Worm (Caenorhabditis elegans): ENCODE results near the gene B0524.5.
A peak's percentile ranks its signal among the peaks of the same experiment; 100 is the strongest.

Gene B0524.5

DNA sequence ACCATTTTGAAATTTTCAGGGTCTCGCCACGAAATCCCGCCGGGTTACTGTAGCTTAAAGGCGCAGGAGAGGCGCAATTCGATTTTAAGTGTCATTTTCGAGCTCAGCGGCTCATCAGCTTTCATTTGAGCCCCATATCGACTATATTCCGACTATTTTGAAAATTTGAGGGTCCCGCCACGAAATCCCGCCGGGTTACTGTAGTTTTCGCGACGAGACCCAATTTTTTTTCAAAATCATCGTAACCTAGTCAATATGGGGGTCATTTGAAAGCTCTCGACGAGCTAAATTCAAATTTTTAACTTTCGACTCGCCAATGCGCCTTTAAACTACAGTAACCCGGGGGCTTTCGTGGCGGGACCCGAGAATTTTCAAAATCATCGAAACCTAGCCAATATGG, 16.5 kb downstream of the B0524.5 start:
- no peak for TF ChIP-seq nhr-11 (tag; optimal IDR thresholded peaks at IDR 0.05)
- TF ChIP-seq lin-13 (GFP tag; optimal IDR thresholded peaks at IDR 0.05): peak; percentile 0
- TF ChIP-seq lsy-2 (tag; optimal IDR thresholded peaks at IDR 0.05): peak in 1 of 2 experiments; percentile 31
- no peak for TF ChIP-seq F16B12.6 (tag; optimal IDR thresholded peaks at IDR 0.05)

DNA sequence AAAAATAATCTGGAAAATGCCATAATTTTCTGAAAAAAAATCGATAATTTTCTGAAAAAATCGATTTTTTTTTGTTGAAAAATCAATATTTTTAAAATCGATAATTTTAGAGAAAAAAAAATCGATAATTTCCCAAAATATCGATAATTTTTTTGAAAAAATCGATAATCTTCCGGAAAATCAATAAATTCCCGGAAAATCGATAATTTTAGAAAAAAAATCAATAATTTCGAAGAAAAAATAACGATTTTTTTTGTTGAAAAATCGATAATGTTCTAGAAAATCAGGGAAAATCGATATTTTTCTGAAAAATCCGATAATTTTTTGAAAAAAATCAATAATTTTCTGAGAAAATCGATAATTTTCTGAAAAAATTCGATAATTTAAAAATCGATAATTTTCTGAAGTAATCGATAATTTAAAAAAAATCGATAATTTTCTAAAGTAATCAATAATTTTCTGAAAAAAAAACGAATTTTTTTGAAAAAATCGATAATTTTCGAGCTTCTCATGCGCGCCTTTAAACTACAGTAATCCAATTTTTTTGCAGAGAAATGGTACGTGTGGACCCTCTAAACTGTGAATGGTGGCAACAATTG, 17.3 kb downstream of the B0524.5 start:
- TF ChIP-seq snu-23 (GFP tag; optimal IDR thresholded peaks at IDR 0.05) (no peak), lin-39 (tag; optimal IDR thresholded peaks at IDR 0.05) (no peak), fos-1 (tag; optimal IDR thresholded peaks at IDR 0.05) (no peak), nhr-11 (tag; optimal IDR thresholded peaks at IDR 0.05) (no peak), sox-4 (tag; optimal IDR thresholded peaks at IDR 0.05) (no peak), F16B12.6 (tag; optimal IDR thresholded peaks at IDR 0.05) (no peak), sptf-1 (tag; optimal IDR thresholded peaks at IDR 0.05) (no peak)

DNA sequence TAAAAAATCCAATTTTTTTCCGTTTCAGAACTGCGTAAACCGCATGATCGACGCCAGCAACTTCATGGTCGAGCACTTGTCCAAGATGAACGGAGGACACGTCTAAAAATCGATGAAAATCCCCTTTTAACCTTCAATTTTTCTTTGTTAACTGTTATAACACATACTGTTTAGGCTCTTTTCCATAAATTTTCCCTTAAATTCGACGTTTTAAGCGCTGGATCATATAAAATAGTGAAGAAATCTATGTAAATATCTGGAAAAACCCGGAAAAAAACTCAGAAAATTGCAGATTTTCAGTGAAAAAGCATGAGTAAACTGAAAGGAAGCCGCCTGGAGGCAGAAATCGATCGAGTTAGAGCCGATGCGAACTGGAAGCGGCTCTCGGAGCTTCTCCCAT, 33.6 kb downstream of the B0524.5 start, which contains the start of gene ttc-7:
TSS of gene ttc-7 (plus strand) at position 301 of the 400 bp plus-strand sequence.
- TF ChIP-seq elt-2 (tag; optimal IDR thresholded peaks at IDR 0.05): no peak
- TF ChIP-seq isw-1 (GFP tag; IDR thresholded peaks at IDR 0.05): no peak
- no peak for TF ChIP-seq nhr-20 (tag; optimal IDR thresholded peaks at IDR 0.05)
- no peak for TF ChIP-seq unc-130 (tag; optimal IDR thresholded peaks at IDR 0.05)
- TF ChIP-seq efl-1 (optimal IDR thresholded peaks at IDR 0.05): no peak
- TF ChIP-seq efl-1 (GFP tag; optimal IDR thresholded peaks at IDR 0.05 in 1 of 2): no peak
- TF ChIP-seq ceh-63 (GFP tag; optimal IDR thresholded peaks at IDR 0.05): no peak
- no peak for TF ChIP-seq lin-39 (tag; optimal IDR thresholded peaks at IDR 0.05)
- TF ChIP-seq ces-1 (GFP tag; optimal IDR thresholded peaks at IDR 0.05): no peak

DNA sequence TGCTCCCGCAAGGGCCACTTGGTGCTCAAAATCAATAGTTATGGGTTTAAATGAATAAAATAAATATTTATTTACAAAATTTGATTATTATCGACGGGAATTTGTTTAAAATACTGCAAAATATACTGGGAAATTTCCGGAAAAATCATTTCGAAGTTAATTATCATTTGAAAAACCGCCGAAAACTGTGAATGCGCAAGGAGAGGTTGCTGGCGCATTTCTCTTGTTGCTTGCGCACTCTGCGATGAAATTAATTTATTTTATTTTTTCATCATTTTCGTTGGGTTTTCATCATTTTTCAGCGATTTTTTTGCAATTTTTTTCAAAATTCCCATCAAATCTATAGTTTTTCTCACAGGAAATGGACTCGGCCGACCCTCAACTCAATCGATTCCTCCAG, 34.2 kb downstream of the B0524.5 start, which contains the start of gene ddp-1:
TSS of gene ddp-1 (plus strand) at position 357 of the 400 bp plus-strand sequence.
- TF ChIP-seq rnt-1 (tag; optimal IDR thresholded peaks at IDR 0.05): peak; percentile 96
- TF ChIP-seq nhr-85 (tag): peak; percentile 99
- 0 out of 2 replicates have a peak, but pooled peaks have one; percentile 38 for TF ChIP-seq ets-5 (GFP tag; IDR thresholded peaks at IDR 0.05)
- TF ChIP-seq skn-1 (tag; optimal IDR thresholded peaks at IDR 0.05): peak; percentile 92
- peak; percentile 99 to 100 (median 100) for TF ChIP-seq dpl-1 (GFP tag; optimal IDR thresholded peaks at IDR 0.05)
- TF ChIP-seq swsn-7 (tag; optimal IDR thresholded peaks at IDR 0.05): peak; percentile 96
- TF ChIP-seq nhr-47 (tag; optimal IDR thresholded peaks at IDR 0.05): peak; percentile 98
- peak; percentile 85 for TF ChIP-seq nhr-77 (tag; optimal IDR thresholded peaks at IDR 0.05)
- no peak for TF ChIP-seq unc-62 (GFP tag; optimal IDR thresholded peaks at IDR 0.05)
- peak; percentile 83 for TF ChIP-seq ceh-88 (GFP tag; IDR thresholded peaks at IDR 0.05)
- TF ChIP-seq nhr-84 (tag; optimal IDR thresholded peaks at IDR 0.05): no peak
- TF ChIP-seq nhr-20 (tag; optimal IDR thresholded peaks at IDR 0.05): peak; percentile 94
- TF ChIP-seq F16B12.6 (tag; optimal IDR thresholded peaks at IDR 0.05): peak; percentile 75
- peak; percentile 94 for TF ChIP-seq efl-3 (GFP tag; optimal IDR thresholded peaks at IDR 0.05)
- peak; percentile 97 for TF ChIP-seq ceh-8 (GFP tag; optimal IDR thresholded peaks at IDR 0.05)
- peak; percentile 98 for TF ChIP-seq nhr-90 (tag; optimal IDR thresholded peaks at IDR 0.05; ENCODE audit: poor library complexity)
- peak; percentile 93 for TF ChIP-seq lin-14 (GFP tag; optimal IDR thresholded peaks at IDR 0.05)
- peak; percentile 97 for TF ChIP-seq C16A3.4 (tag; optimal IDR thresholded peaks at IDR 0.05)
- peak; percentile 95 for TF ChIP-seq unc-86 (tag; optimal IDR thresholded peaks at IDR 0.05)
- peak in 4 of 6 experiments; percentile 1 to 93 (median 85) for TF ChIP-seq elt-3 (tag; optimal IDR thresholded peaks at IDR 0.05)
- peak; percentile 93 for TF ChIP-seq zip-4 (GFP tag; optimal IDR thresholded peaks at IDR 0.05)
- peak; percentile 91 for TF ChIP-seq ama-1 (optimal IDR thresholded peaks at IDR 0.05)
- TF ChIP-seq efl-1 (optimal IDR thresholded peaks at IDR 0.05): peak; percentile 98 to 100
- peak; percentile 99 to 100 for TF ChIP-seq efl-1 (GFP tag; optimal IDR thresholded peaks at IDR 0.05 in 1 of 2)
- TF ChIP-seq grh-1 (GFP tag; IDR thresholded peaks at IDR 0.05): peak; percentile 96
- peak; percentile 97 for TF ChIP-seq aly-2 (tag; optimal IDR thresholded peaks at IDR 0.05)
- TF ChIP-seq ztf-11 (tag; optimal IDR thresholded peaks at IDR 0.05): peak; percentile 66 to 89
- peak; percentile 93 for TF ChIP-seq jun-1 (tag; optimal IDR thresholded peaks at IDR 0.05)
- peak; percentile 96 for TF ChIP-seq irx-1 (tag; optimal IDR thresholded peaks at IDR 0.05)
- peak; percentile 42 for TF ChIP-seq Y116A8C.19 (tag; optimal IDR thresholded peaks at IDR 0.05; ENCODE audit: borderline replicate concordance)
- peak; percentile 90 for TF ChIP-seq lin-15B (tag; optimal IDR thresholded peaks at IDR 0.05)
- TF ChIP-seq lsy-2 (tag; optimal IDR thresholded peaks at IDR 0.05): peak; percentile 96 to 97
- TF ChIP-seq vab-15 (tag; optimal IDR thresholded peaks at IDR 0.05): no peak
- TF ChIP-seq mep-1 (tag; optimal IDR thresholded peaks at IDR 0.05): peak; percentile 99
- TF ChIP-seq tlp-1 (tag; optimal IDR thresholded peaks at IDR 0.05): no peak
